Fruit fly (Drosophila melanogaster): ENCODE results near the gene CG4198.

CG4198 gene

DNA sequence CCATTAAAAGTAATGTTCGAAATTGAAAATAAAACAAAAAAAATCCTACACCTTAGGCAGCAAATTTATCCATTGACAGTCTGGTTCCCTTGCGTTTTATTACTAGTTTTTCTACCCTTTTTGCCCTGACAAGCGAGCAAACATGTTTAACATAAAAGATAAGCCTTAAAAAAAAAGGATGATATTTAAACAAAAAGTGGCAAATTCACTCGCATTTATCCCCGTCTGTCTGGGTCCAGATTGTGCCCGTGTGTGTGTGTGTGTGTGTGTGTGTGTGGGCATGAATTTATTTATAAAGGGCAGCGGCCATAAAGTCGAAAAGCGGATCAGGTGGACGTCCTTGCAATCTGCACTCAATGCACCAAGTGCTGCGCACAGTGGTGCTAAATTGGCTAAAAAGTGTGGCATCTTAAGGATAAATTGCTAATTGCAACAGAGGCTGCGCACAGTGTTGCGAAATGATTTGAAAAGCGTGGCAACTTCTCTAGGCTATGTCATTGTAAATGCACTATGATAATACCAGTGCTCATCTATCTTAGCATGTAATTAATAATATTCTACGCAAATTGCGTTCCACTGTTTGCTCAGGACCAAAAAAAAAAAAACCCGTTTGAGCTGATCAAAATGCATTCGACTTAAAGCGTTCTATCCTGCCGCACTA, 12.3 kb upstream of the CG4198 start:
- peak; percentile 12 for TF ChIP-seq dmrt93B (GFP tag; optimal IDR thresholded peaks at IDR 0.05)
- TF ChIP-seq OdsH (GFP tag; optimal IDR thresholded peaks at IDR 0.05) = peak; percentile 14
- no peak for TF ChIP-seq GATAd (GFP tag; optimal IDR thresholded peaks at IDR 0.05)
- peak; percentile 18 for TF ChIP-seq fru (GFP tag; optimal IDR thresholded peaks at IDR 0.05)
- TF ChIP-seq HLH106 (tag; optimal IDR thresholded peaks at IDR 0.05) = peak; percentile 41
- TF ChIP-seq foxo (GFP tag; optimal IDR thresholded peaks at IDR 0.05) = peak in 1 of 2 experiments; percentile 38
- TF ChIP-seq lola (GFP tag; optimal IDR thresholded peaks at IDR 0.05) = no peak
- peak; percentile 30 for TF ChIP-seq Dfd (GFP tag; optimal IDR thresholded peaks at IDR 0.05)
- peak; percentile 11 for TF ChIP-seq Sp1 (GFP tag; optimal IDR thresholded peaks at IDR 0.05)
- TF ChIP-seq CrebA (GFP tag; optimal IDR thresholded peaks at IDR 0.05; ENCODE audit: borderline replicate concordance) = no peak
- TF ChIP-seq br (GFP tag; optimal IDR thresholded peaks at IDR 0.05) = peak; percentile 44
- peak; percentile 28 for TF ChIP-seq rgr (GFP tag; optimal IDR thresholded peaks at IDR 0.05)
- TF ChIP-seq woc (GFP tag; optimal IDR thresholded peaks at IDR 0.05) = peak; percentile 45
- peak; percentile 36 for TF ChIP-seq h (GFP tag; optimal IDR thresholded peaks at IDR 0.05)

DNA sequence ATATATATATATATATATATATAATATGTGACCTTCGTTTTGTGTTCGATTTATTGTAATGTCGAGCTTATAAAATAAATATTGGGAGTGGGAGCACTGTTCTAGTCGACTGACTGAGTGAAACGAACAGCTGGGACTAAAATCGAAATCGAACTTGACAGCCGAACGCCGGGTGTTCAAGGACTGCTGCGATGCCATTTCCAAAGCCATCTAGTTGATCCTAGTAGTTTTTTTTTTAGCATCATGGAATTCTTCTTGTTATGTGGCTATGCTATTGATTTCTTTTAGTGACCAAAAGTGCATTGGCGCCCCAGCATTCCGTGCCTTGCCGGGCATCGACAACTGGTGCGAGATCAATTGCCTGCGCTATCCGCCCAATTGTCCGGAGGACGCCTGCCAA, 7.5 kb upstream of the CG4198 start, which contains the start of gene CG3323:
Gene CG3323, minus strand, starts transcription at position 101 of the 400 bp plus-strand sequence.
- TF ChIP-seq ey (GFP tag; optimal IDR thresholded peaks at IDR 0.05) (no peak), Abd-B (GFP tag; optimal IDR thresholded peaks at IDR 0.05) (no peak), Hr78 (GFP tag; optimal IDR thresholded peaks at IDR 0.05) (no peak), Dfd (GFP tag; optimal IDR thresholded peaks at IDR 0.05) (no peak), HLH106 (tag; optimal IDR thresholded peaks at IDR 0.05) (no peak), tai (GFP tag; optimal IDR thresholded peaks at IDR 0.05) (no peak), Myc (optimal IDR thresholded peaks at IDR 0.05) (no peak), fru (GFP tag; optimal IDR thresholded peaks at IDR 0.05) (no peak)

DNA sequence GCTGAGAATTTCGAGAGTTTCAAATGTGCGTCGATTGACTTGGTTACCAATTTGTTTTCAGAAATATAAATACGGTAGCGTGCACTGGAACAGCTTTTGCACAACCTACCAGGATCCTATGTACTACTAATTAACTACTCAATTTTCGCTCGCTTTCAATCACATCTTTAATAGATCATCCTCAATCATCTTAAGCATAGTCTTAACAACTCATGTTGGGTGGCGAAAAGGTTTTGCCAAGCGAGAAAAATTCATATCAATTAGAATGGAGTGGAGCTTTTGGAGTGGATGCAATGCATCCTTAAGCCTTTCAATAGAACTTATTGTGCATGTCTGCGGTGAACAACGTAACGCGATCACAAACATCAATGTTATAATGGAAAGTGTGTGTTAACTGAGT, 5.7 kb upstream of the CG4198 start, which contains the start of gene CG17764:
Gene CG17764, minus strand, starts transcription at position 101 of the 400 bp plus-strand sequence.
- TF ChIP-seq GATAd (GFP tag; optimal IDR thresholded peaks at IDR 0.05) (no peak), rgr (GFP tag; optimal IDR thresholded peaks at IDR 0.05) (no peak), OdsH (GFP tag; optimal IDR thresholded peaks at IDR 0.05) (no peak), br (GFP tag; optimal IDR thresholded peaks at IDR 0.05) (no peak), N (GFP tag; optimal IDR thresholded peaks at IDR 0.05) (no peak)

- TF ChIP-seq ey (GFP tag; optimal IDR thresholded peaks at IDR 0.05) (peak; percentile 33), tai (GFP tag; optimal IDR thresholded peaks at IDR 0.05) (no peak), Jra (GFP tag; optimal IDR thresholded peaks at IDR 0.05) (no peak), Hr83 (GFP tag; optimal IDR thresholded peaks at IDR 0.05; ENCODE audit: poor library complexity, severe bottlenecking) (peak; percentile 20), rgr (GFP tag; optimal IDR thresholded peaks at IDR 0.05) (peak; percentile 47), N (GFP tag; optimal IDR thresholded peaks at IDR 0.05) (no peak), GATAd (GFP tag; optimal IDR thresholded peaks at IDR 0.05) (no peak), woc (GFP tag; optimal IDR thresholded peaks at IDR 0.05) (no peak), Sp1 (GFP tag; optimal IDR thresholded peaks at IDR 0.05) (peak; percentile 24), CrebA (GFP tag; optimal IDR thresholded peaks at IDR 0.05; ENCODE audit: borderline replicate concordance) (no peak), psq (GFP tag; optimal IDR thresholded peaks at IDR 0.05) (peak; percentile 32), foxo (GFP tag; optimal IDR thresholded peaks at IDR 0.05) (peak in 1 of 2 experiments; percentile 63), dmrt93B (GFP tag; optimal IDR thresholded peaks at IDR 0.05) (no peak), br (GFP tag; optimal IDR thresholded peaks at IDR 0.05) (no peak), HLH106 (tag; optimal IDR thresholded peaks at IDR 0.05) (peak; percentile 43), h (GFP tag; optimal IDR thresholded peaks at IDR 0.05) (no peak), Mio (GFP tag; optimal IDR thresholded peaks at IDR 0.05) (no peak), CG9705 (GFP tag; optimal IDR thresholded peaks at IDR 0.05) (no peak), usp (GFP tag; optimal IDR thresholded peaks at IDR 0.05) (no peak), dl (GFP tag; optimal IDR thresholded peaks at IDR 0.05; ENCODE audit: insufficient read depth in 1 of 2, partially characterized antibody in 2 of 2) (no peak), brk (GFP tag; optimal IDR thresholded peaks at IDR 0.05) (no peak), Hr78 (GFP tag; optimal IDR thresholded peaks at IDR 0.05) (no peak), jim (GFP tag; optimal IDR thresholded peaks at IDR 0.05) (no peak), Rel (GFP tag; optimal IDR thresholded peaks at IDR 0.05) (no peak), Rel (tag; optimal IDR thresholded peaks at IDR 0.05) (no peak), Dfd (GFP tag; optimal IDR thresholded peaks at IDR 0.05) (no peak), Dif (GFP tag; optimal IDR thresholded peaks at IDR 0.05; ENCODE audit: partially characterized antibody) (no peak), Abd-B (GFP tag; optimal IDR thresholded peaks at IDR 0.05) (no peak), pan (optimal IDR thresholded peaks at IDR 0.05) (no peak), OdsH (GFP tag; optimal IDR thresholded peaks at IDR 0.05) (peak; percentile 28), dsf (GFP tag; optimal IDR thresholded peaks at IDR 0.05; ENCODE audit: borderline replicate concordance) (no peak), Myc (optimal IDR thresholded peaks at IDR 0.05) (peak; percentile 56), lola (GFP tag; optimal IDR thresholded peaks at IDR 0.05) (no peak), sv (GFP tag; optimal IDR thresholded peaks at IDR 0.05) (peak; percentile 8), fru (GFP tag; optimal IDR thresholded peaks at IDR 0.05) (peak; percentile 49), CG32264 (GFP tag; optimal IDR thresholded peaks at IDR 0.05) (no peak), Hnf4 (GFP tag; optimal IDR thresholded peaks at IDR 0.05) (no peak), Vsx2 (GFP tag; optimal IDR thresholded peaks at IDR 0.05; ENCODE audit: partially characterized antibody) (peak; percentile 30), sage (GFP tag; optimal IDR thresholded peaks at IDR 0.05) (no peak)
Measured at dm6 chrX:5308963-5309362, 4.1 kb upstream of the CG4198 start, which contains the start of the genes Cdk7 and snf. Gene Cdk7, minus strand, starts transcription at chrX:5308983. Gene snf, plus strand, starts transcription at chrX:5309242.
